Worm (Caenorhabditis elegans): ENCODE results near the gene msp-64.

Gene msp-64

ce11 chrII:5810230-5810629 lies at the start of gene msp-64, which contains the start of gene ZK1248.5:
TSS of gene msp-64 (minus strand) at chrII:5810330.
TSS of gene ZK1248.5 (plus strand) at chrII:5810514.
- no peak for TF ChIP-seq zip-8 (tag; optimal IDR thresholded peaks at IDR 0.05)
- TF ChIP-seq M03D4.4 (tag; optimal IDR thresholded peaks at IDR 0.05): no peak
- TF ChIP-seq unc-39 (tag; optimal IDR thresholded peaks at IDR 0.05): no peak
- no peak for TF ChIP-seq elt-3 (tag; optimal IDR thresholded peaks at IDR 0.05)
- no peak for TF ChIP-seq lin-32 (GFP tag; optimal IDR thresholded peaks at IDR 0.05)
- TF ChIP-seq cnd-1 (tag; optimal IDR thresholded peaks at IDR 0.05): no peak
- TF ChIP-seq lin-13 (tag; optimal IDR thresholded peaks at IDR 0.05): no peak
- no peak for TF ChIP-seq pha-4 (tag; optimal IDR thresholded peaks at IDR 0.05)
- TF ChIP-seq nhr-2 (tag; optimal IDR thresholded peaks at IDR 0.05): no peak
- no peak for TF ChIP-seq sem-2 (GFP tag; optimal IDR thresholded peaks at IDR 0.05)
- no peak for TF ChIP-seq flh-1 (GFP tag; optimal IDR thresholded peaks at IDR 0.05)
- no peak for TF ChIP-seq elt-1 (tag; optimal IDR thresholded peaks at IDR 0.05; ENCODE audit: borderline replicate concordance, insufficient read depth)
- no peak for TF ChIP-seq bed-3 (GFP tag; optimal IDR thresholded peaks at IDR 0.05)
- TF ChIP-seq ceh-83 (GFP tag; optimal IDR thresholded peaks at IDR 0.05): no peak
- TF ChIP-seq ces-1 (GFP tag; optimal IDR thresholded peaks at IDR 0.05): no peak

ce11 chrII:5858322-5858721 lies 48.2 kb upstream of the msp-64 start, which contains the start of gene F55C12.4:
TSS of gene F55C12.4 (minus strand) at chrII:5858422.
- no peak for TF ChIP-seq unc-39 (tag; optimal IDR thresholded peaks at IDR 0.05)
- no peak for TF ChIP-seq unc-120 (tag; optimal IDR thresholded peaks at IDR 0.05; ENCODE audit: poor library complexity, severe bottlenecking)
- no peak for TF ChIP-seq elt-3 (tag; optimal IDR thresholded peaks at IDR 0.05)
- TF ChIP-seq unc-62 (GFP tag; optimal IDR thresholded peaks at IDR 0.05): no peak
- no peak for TF ChIP-seq ceh-39 (tag; optimal IDR thresholded peaks at IDR 0.05)
- no peak for TF ChIP-seq nhr-237 (tag; optimal IDR thresholded peaks at IDR 0.05)
- no peak for TF ChIP-seq zip-8 (tag; optimal IDR thresholded peaks at IDR 0.05)
- TF ChIP-seq M03D4.4 (tag; optimal IDR thresholded peaks at IDR 0.05): no peak
- TF ChIP-seq flh-1 (GFP tag; optimal IDR thresholded peaks at IDR 0.05): no peak
- TF ChIP-seq sem-2 (GFP tag; optimal IDR thresholded peaks at IDR 0.05): no peak
- no peak for TF ChIP-seq mab-5 (tag; optimal IDR thresholded peaks at IDR 0.05)
- no peak for TF ChIP-seq drap-1 (GFP tag; optimal IDR thresholded peaks at IDR 0.05)

- TF ChIP-seq nhr-28 (tag; optimal IDR thresholded peaks at IDR 0.05): no peak
- TF ChIP-seq lin-13 (tag; optimal IDR thresholded peaks at IDR 0.05): no peak
- no peak for TF ChIP-seq nhr-12 (tag; optimal IDR thresholded peaks at IDR 0.05)
- no peak for TF ChIP-seq hlh-1 (tag; optimal IDR thresholded peaks at IDR 0.05)
- no peak for TF ChIP-seq cnd-1 (tag; optimal IDR thresholded peaks at IDR 0.05)
- no peak for TF ChIP-seq drap-1 (GFP tag; optimal IDR thresholded peaks at IDR 0.05)
Measured at ce11 chrII:5854122-5854521, 44.0 kb upstream of the msp-64 start, which contains the start of gene H41C03.1. TSS of gene H41C03.1 (plus strand) at chrII:5854422.

- TF ChIP-seq sptf-1 (tag; optimal IDR thresholded peaks at IDR 0.05) (no peak), nhr-76 (tag; optimal IDR thresholded peaks at IDR 0.05) (no peak), flh-1 (GFP tag; optimal IDR thresholded peaks at IDR 0.05) (no peak), ham-2 (GFP tag; optimal IDR thresholded peaks at IDR 0.05) (peak; percentile 51), drap-1 (GFP tag; optimal IDR thresholded peaks at IDR 0.05) (no peak), lsy-2 (tag; optimal IDR thresholded peaks at IDR 0.05) (no peak), elt-3 (tag; optimal IDR thresholded peaks at IDR 0.05) (peak; percentile 44), cnd-1 (tag; optimal IDR thresholded peaks at IDR 0.05) (no peak), nhr-12 (tag; optimal IDR thresholded peaks at IDR 0.05) (no peak), nhr-28 (tag; optimal IDR thresholded peaks at IDR 0.05) (no peak), unc-39 (tag; optimal IDR thresholded peaks at IDR 0.05) (no peak), hlh-1 (tag; optimal IDR thresholded peaks at IDR 0.05) (no peak)
Measured at ce11 chrII:5853261-5853660, 43.1 kb upstream of the msp-64 start.

- TF ChIP-seq drap-1 (GFP tag; optimal IDR thresholded peaks at IDR 0.05) (no peak), lsy-2 (tag; optimal IDR thresholded peaks at IDR 0.05) (no peak), zip-8 (tag; optimal IDR thresholded peaks at IDR 0.05) (no peak), snpc-4 (tag; optimal IDR thresholded peaks at IDR 0.05) (no peak), mab-5 (tag; optimal IDR thresholded peaks at IDR 0.05) (no peak), flh-1 (GFP tag; optimal IDR thresholded peaks at IDR 0.05) (no peak)
Measured at ce11 chrII:5852007-5852406, 41.9 kb upstream of the msp-64 start, which contains the start of gene H41C03.2. TSS of gene H41C03.2 (minus strand) at chrII:5852107.

DNA sequence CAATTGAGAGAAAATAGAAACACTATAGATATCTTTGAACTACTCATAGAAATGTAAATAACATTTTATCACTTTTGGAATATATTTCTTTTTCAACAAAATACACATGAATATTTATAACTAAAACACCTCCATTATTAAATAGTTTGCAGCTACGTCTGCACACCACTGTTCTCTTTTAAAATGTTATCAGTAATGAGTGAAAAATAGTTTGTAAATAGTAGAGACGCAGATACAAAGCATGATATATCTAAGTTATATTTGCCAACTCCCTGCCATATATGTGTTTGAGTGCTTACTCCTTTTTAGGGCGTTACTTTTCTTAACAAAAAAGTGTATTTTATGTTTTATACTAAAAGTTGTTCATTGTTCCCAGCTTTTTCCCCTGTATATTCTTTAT lies 36.1 kb upstream of the msp-64 start:
- TF ChIP-seq unc-120 (tag; optimal IDR thresholded peaks at IDR 0.05; ENCODE audit: poor library complexity, severe bottlenecking) (no peak), nhr-12 (tag; optimal IDR thresholded peaks at IDR 0.05) (no peak), tbx-8 (GFP tag; optimal IDR thresholded peaks at IDR 0.05) (no peak), sptf-1 (tag; optimal IDR thresholded peaks at IDR 0.05) (no peak), sem-2 (GFP tag; optimal IDR thresholded peaks at IDR 0.05) (no peak), zip-8 (tag; optimal IDR thresholded peaks at IDR 0.05) (no peak), nhr-76 (tag; optimal IDR thresholded peaks at IDR 0.05) (no peak), unc-39 (tag; optimal IDR thresholded peaks at IDR 0.05) (no peak)

Measured in whole organism, mixed stage, embryonic.